Fruit fly (Drosophila melanogaster) whole organism, embryonic: ENCODE results near the gene Srp19.
A peak's percentile ranks its signal among the peaks of the same experiment; 100 is the strongest.

Source experiments
- BEAF-32 ChIP-seq: fragments of 200-800 bp; sonication (Bioruptor generic); optimal IDR thresholded peaks from 3 replicates; lab custom pipeline; 2017; ENCODE audit warnings: missing biosample characterization, missing genetic modification characterization, mild to moderate bottlenecking, moderate library complexity, missing genetic modification reagents
- CG10565 ChIP-seq: fragments of 200-800 bp; sonication (Bioruptor generic); optimal IDR thresholded peaks from 3 replicates; lab custom pipeline; 2016; ENCODE audit warnings: missing biosample characterization, mild to moderate bottlenecking, missing genetic modification characterization
- CG14441 ChIP-seq: fragments of 200-800 bp; sonication (Bioruptor generic); IDR thresholded peaks from 2 replicates; pipeline ENCODE4 v1.3.6; 2022; ENCODE audit warnings: missing biosample characterization, missing genetic modification characterization
- CG14710 ChIP-seq: fragments of 200-800 bp; sonication (Bioruptor generic); optimal IDR thresholded peaks from 3 replicates; lab custom pipeline; 2019; ENCODE audit warnings: missing biosample characterization, mild to moderate bottlenecking, missing genetic modification characterization, moderate library complexity
- CG14965 ChIP-seq: fragments of 200-800 bp; sonication (Bioruptor generic); optimal IDR thresholded peaks from 2 replicates; lab custom pipeline; 2016; ENCODE audit warnings: missing biosample characterization, missing genetic modification characterization, borderline replicate concordance
- CG15073 ChIP-seq: fragments of 200-800 bp; sonication (Bioruptor generic); optimal IDR thresholded peaks from 2 replicates; lab custom pipeline; 2016; ENCODE audit warnings: missing biosample characterization, missing genetic modification characterization
- CG15269 ChIP-seq: fragments of 200-800 bp; sonication (Bioruptor generic); optimal IDR thresholded peaks from 2 replicates; lab custom pipeline; 2018; ENCODE audit warnings: missing biosample characterization, mild to moderate bottlenecking, missing genetic modification characterization, moderate library complexity
- CG1602 ChIP-seq: fragments of 200-800 bp; sonication (Bioruptor generic); optimal IDR thresholded peaks from 3 replicates; lab custom pipeline; 2016; ENCODE audit warnings: missing biosample characterization, missing genetic modification characterization
- CG1603 ChIP-seq: fragments of 200-800 bp; sonication (Bioruptor generic); optimal IDR thresholded peaks from 2 replicates; lab custom pipeline; 2019; ENCODE audit warnings: missing biosample characterization, mild to moderate bottlenecking, missing genetic modification characterization, moderate library complexity
- CG1792 ChIP-seq: fragments of 200-800 bp; sonication (Bioruptor generic); optimal IDR thresholded peaks from 2 replicates; lab custom pipeline; 2016; ENCODE audit warnings: missing biosample characterization, missing genetic modification characterization
- CG2712 ChIP-seq: fragments of 200-800 bp; optimal IDR thresholded peaks from 3 replicates; lab custom pipeline; 2019; ENCODE audit warnings: missing biosample characterization, mild to moderate bottlenecking, missing genetic modification characterization, moderate library complexity
- CG31224 ChIP-seq: fragments of 200-800 bp; sonication (Bioruptor generic); IDR thresholded peaks from 2 replicates; pipeline ENCODE4 v1.3.6; 2022; ENCODE audit warnings: missing biosample characterization, missing genetic modification characterization
- CG32772 ChIP-seq: fragments of 200-800 bp; sonication (Bioruptor generic); IDR thresholded peaks from 2 replicates; pipeline ENCODE4 v1.3.6; 2022; ENCODE audit warnings: missing biosample characterization, missing genetic modification characterization
- CG4730 ChIP-seq: fragments of 200-800 bp; sonication (Bioruptor generic); IDR thresholded peaks from 2 replicates; pipeline ENCODE4 v1.3.6; 2022; ENCODE audit warnings: missing biosample characterization, missing genetic modification characterization
- CG8290 ChIP-seq, 3 experiments: fragments of 200-800 bp; sonication (Bioruptor generic); optimal IDR thresholded peaks; 2 replicates each; lab custom pipeline; 2016 to 2019; ENCODE audit warnings: missing biosample characterization in 3 of 3, missing genetic modification characterization in 3 of 3, mild to moderate bottlenecking in 2 of 3, moderate library complexity in 1 of 3
- CG9437 ChIP-seq: fragments of 200-800 bp; sonication (Bioruptor generic); optimal IDR thresholded peaks from 2 replicates; lab custom pipeline; 2018; ENCODE audit warnings: missing biosample characterization, mild to moderate bottlenecking, missing genetic modification characterization
- CTCF ChIP-seq: fragments of 200-800 bp; sonication (Bioruptor generic); optimal IDR thresholded peaks from 2 replicates; lab custom pipeline; 2017; ENCODE audit warnings: missing biosample characterization, mild to moderate bottlenecking, missing genetic modification characterization, moderate library complexity
- CoRest ChIP-seq: fragments of 200-800 bp; sonication (Bioruptor generic); optimal IDR thresholded peaks from 3 replicates; lab custom pipeline; 2018; ENCODE audit warnings: missing biosample characterization, mild to moderate bottlenecking, missing genetic modification characterization, moderate library complexity
- Dbx ChIP-seq: fragments of 200-800 bp; sonication (Bioruptor generic); IDR thresholded peaks from 3 replicates; pipeline ENCODE4 v1.3.6; 2022; ENCODE audit warnings: missing biosample characterization, missing genetic modification characterization
- Dek ChIP-seq: fragments of 200-800 bp; sonication (Bioruptor generic); optimal IDR thresholded peaks from 3 replicates; lab custom pipeline; 2019; ENCODE audit warnings: missing biosample characterization, mild to moderate bottlenecking, missing genetic modification characterization, moderate library complexity
- Dip2 ChIP-seq: fragments of 200-800 bp; sonication (Bioruptor generic); IDR thresholded peaks from 2 replicates; pipeline ENCODE4 v1.3.6; 2022; ENCODE audit warnings: missing biosample characterization, missing genetic modification characterization
- Dip3 ChIP-seq: fragments of 200-800 bp; sonication (Bioruptor generic); optimal IDR thresholded peaks from 3 replicates; lab custom pipeline; 2016; ENCODE audit warnings: missing biosample characterization, missing genetic modification characterization
- Gsc ChIP-seq: fragments of 200-800 bp; sonication (Bioruptor generic); IDR thresholded peaks from 2 replicates; pipeline ENCODE4 v1.3.6; 2022; ENCODE audit warnings: missing biosample characterization, missing genetic modification characterization
- HLHmδ ChIP-seq: fragments of 200-800 bp; sonication (Bioruptor generic); optimal IDR thresholded peaks from 2 replicates; lab custom pipeline; 2018; ENCODE audit warnings: missing biosample characterization, mild to moderate bottlenecking, missing genetic modification characterization, moderate library complexity
- Hmr ChIP-seq: fragments of 200-800 bp; sonication (Bioruptor generic); optimal IDR thresholded peaks from 3 replicates; lab custom pipeline; 2017; ENCODE audit warnings: mild to moderate bottlenecking, missing biosample characterization, missing genetic modification reagents, missing genetic modification characterization
- Hr51 ChIP-seq, 2 experiments: fragments of 200-800 bp; sonication (Bioruptor generic); optimal IDR thresholded peaks; 2 replicates in 1 of 2; 3 replicates in 1 of 2; lab custom pipeline; 2016 to 2018; ENCODE audit warnings: missing biosample characterization in 2 of 2, missing genetic modification characterization in 2 of 2, mild to moderate bottlenecking in 1 of 2, moderate library complexity in 1 of 2
- Lhr ChIP-seq: fragments of 200-800 bp; sonication (Bioruptor generic); optimal IDR thresholded peaks from 3 replicates; lab custom pipeline; 2017; ENCODE audit warnings: mild to moderate bottlenecking, missing biosample characterization, missing genetic modification reagents, missing genetic modification characterization
- Lim3 ChIP-seq: fragments of 200-800 bp; sonication (Bioruptor generic); IDR thresholded peaks from 2 replicates; pipeline ENCODE4 v1.3.6; 2022; ENCODE audit warnings: missing biosample characterization, missing genetic modification characterization
- NC2α ChIP-seq: fragments of 200-800 bp; sonication (Bioruptor generic); optimal IDR thresholded peaks from 2 replicates; lab custom pipeline; 2016; ENCODE audit warnings: missing biosample characterization, missing genetic modification characterization
- Nf-YB ChIP-seq: fragments of 200-800 bp; sonication (Bioruptor generic); optimal IDR thresholded peaks from 3 replicates; lab custom pipeline; 2019; ENCODE audit warnings: missing biosample characterization, mild to moderate bottlenecking, missing genetic modification characterization, moderate library complexity
- Taf1 ChIP-seq: fragments of 200-800 bp; sonication (Bioruptor generic); IDR thresholded peaks from 2 replicates; pipeline ENCODE4 v1.3.6; 2022; ENCODE audit warnings: missing biosample characterization, missing genetic modification characterization
- abd-A ChIP-seq: fragments of 200-800 bp; sonication (Bioruptor generic); optimal IDR thresholded peaks from 3 replicates; lab custom pipeline; 2019; ENCODE audit warnings: missing biosample characterization, mild to moderate bottlenecking, missing genetic modification characterization, moderate library complexity
- bbx ChIP-seq: fragments of 200-800 bp; sonication (Bioruptor generic); IDR thresholded peaks from 2 replicates; pipeline ENCODE4 v1.3.6; 2022; ENCODE audit warnings: missing biosample characterization, missing genetic modification characterization; ENCODE audit not compliant: partially characterized antibody
- caup ChIP-seq: fragments of 200-800 bp; sonication (Bioruptor generic); optimal IDR thresholded peaks from 3 replicates; lab custom pipeline; 2017; ENCODE audit warnings: missing biosample characterization, mild to moderate bottlenecking, missing genetic modification characterization, moderate library complexity; ENCODE audit not compliant: severe bottlenecking
- cg ChIP-seq: fragments of 200-800 bp; sonication (Bioruptor generic); optimal IDR thresholded peaks from 3 replicates; lab custom pipeline; 2019; ENCODE audit warnings: missing biosample characterization, mild to moderate bottlenecking, missing genetic modification characterization, moderate library complexity
- da ChIP-seq: fragments of 200-800 bp; sonication (Bioruptor generic); optimal IDR thresholded peaks from 2 replicates; lab custom pipeline; 2016; ENCODE audit warnings: missing biosample characterization, missing genetic modification characterization
- disco-r ChIP-seq: fragments of 200-800 bp; sonication (Bioruptor generic); optimal IDR thresholded peaks from 2 replicates; lab custom pipeline; 2016; ENCODE audit warnings: missing biosample characterization, missing genetic modification characterization
- ems ChIP-seq: fragments of 200-800 bp; sonication (Bioruptor generic); optimal IDR thresholded peaks from 3 replicates; lab custom pipeline; 2016; ENCODE audit warnings: missing biosample characterization, missing genetic modification characterization
- fd102C ChIP-seq: fragments of 200-800 bp; sonication (Bioruptor generic); optimal IDR thresholded peaks from 2 replicates; lab custom pipeline; 2018; ENCODE audit warnings: missing biosample characterization, mild to moderate bottlenecking, missing genetic modification characterization, moderate library complexity
- lab ChIP-seq: fragments of 200-800 bp; sonication (Bioruptor generic); optimal IDR thresholded peaks from 3 replicates; lab custom pipeline; 2017; ENCODE audit warnings: missing biosample characterization, missing genetic modification characterization, mild to moderate bottlenecking, moderate library complexity, missing genetic modification reagents
- nom ChIP-seq: fragments of 200-800 bp; sonication (Bioruptor generic); optimal IDR thresholded peaks from 2 replicates; lab custom pipeline; 2017; ENCODE audit warnings: missing biosample characterization, missing genetic modification characterization, mild to moderate bottlenecking, moderate library complexity, missing genetic modification reagents
- phol ChIP-seq: fragments of 200-800 bp; sonication (Bioruptor generic); optimal IDR thresholded peaks from 3 replicates; lab custom pipeline; 2018; ENCODE audit warnings: missing biosample characterization, mild to moderate bottlenecking, missing genetic modification characterization, moderate library complexity
- pzg ChIP-seq: fragments of 200-800 bp; sonication (Bioruptor generic); optimal IDR thresholded peaks from 3 replicates; lab custom pipeline; 2018; ENCODE audit warnings: missing biosample characterization, mild to moderate bottlenecking, missing genetic modification characterization, moderate library complexity
- salm ChIP-seq: fragments of 200-800 bp; sonication (Bioruptor generic); optimal IDR thresholded peaks from 2 replicates; lab custom pipeline; 2018; ENCODE audit warnings: missing biosample characterization, mild to moderate bottlenecking, missing genetic modification characterization
- stwl ChIP-seq: fragments of 200-800 bp; sonication (Bioruptor generic); optimal IDR thresholded peaks from 3 replicates; lab custom pipeline; 2018; ENCODE audit warnings: missing biosample characterization, mild to moderate bottlenecking, missing genetic modification characterization, moderate library complexity
- trem ChIP-seq: fragments of 200-800 bp; optimal IDR thresholded peaks from 3 replicates; lab custom pipeline; 2019; ENCODE audit warnings: missing biosample characterization, mild to moderate bottlenecking, missing genetic modification characterization, moderate library complexity
- unc-4 ChIP-seq: fragments of 200-800 bp; sonication (Bioruptor generic); IDR thresholded peaks from 2 replicates; pipeline ENCODE4 v1.3.6; 2022; ENCODE audit warnings: missing biosample characterization, missing genetic modification characterization; ENCODE audit not compliant: partially characterized antibody
- vnd ChIP-seq: fragments of 200-800 bp; sonication (Bioruptor generic); IDR thresholded peaks from 3 replicates; pipeline ENCODE4 v1.3.6; 2022; ENCODE audit warnings: missing biosample characterization, missing genetic modification characterization; ENCODE audit not compliant: partially characterized antibody
- vvl ChIP-seq: fragments of 200-800 bp; sonication (Bioruptor generic); IDR thresholded peaks from 2 replicates; pipeline ENCODE4 v1.3.6; 2022; ENCODE audit warnings: missing biosample characterization, missing genetic modification characterization

Gene Srp19

dm6 chr3L:7339216-7339742 is 8.6 kb downstream of the Srp19 start, which contains the start of the genes lark and eco (continued):
- TF ChIP-seq lab (GFP tag; lab: Kevin White, UChicago) (no peak), fd102C (no peak), stwl (tag; lab: Kevin White, UChicago) (no peak), Gsc (GFP tag; lab: Robert Waterston, UW) (no peak), da (GFP tag; lab: Kevin White, UChicago) (no peak), CG15073 (GFP tag; lab: Kevin White, UChicago) (no peak), phol (peak; percentile 98), Hr51 (GFP tag; optimal IDR thresholded peaks at IDR 0.05; lab: Kevin White, UChicago) (no peak), nom (peak; percentile 57), HLHmδ (GFP tag; lab: Kevin White, UChicago) (no peak), disco-r (GFP tag; lab: Kevin White, UChicago) (no peak), vnd (GFP tag; lab: Robert Waterston, UW) (no peak), Dip3 (GFP tag; lab: Kevin White, UChicago) (no peak), Taf1 (GFP tag; lab: Robert Waterston, UW) (no peak), CG10565 (GFP tag; lab: Kevin White, UChicago) (no peak), CG1602 (GFP tag; lab: Kevin White, UChicago) (no peak), CG32772 (GFP tag; lab: Robert Waterston, UW) (no peak), ems (GFP tag; lab: Kevin White, UChicago) (no peak), CG14710 (tag; lab: Kevin White, UChicago) (peak; percentile 64), salm (tag; lab: Kevin White, UChicago) (no peak), CG31224 (GFP tag; lab: Robert Waterston, UW) (no peak), Dbx (no peak), NC2α (GFP tag; lab: Kevin White, UChicago) (no peak), CTCF (GFP tag; lab: Kevin White, UChicago) (no peak), trem (tag; lab: Kevin White, UChicago) (peak; percentile 26), vvl (0 out of 2 replicates have a peak, but pooled peaks have one; percentile 10), CG8290 (GFP tag; optimal IDR thresholded peaks at IDR 0.05; lab: Kevin White, UChicago) (no peak), CG8290 (tag; optimal IDR thresholded peaks at IDR 0.05; lab: Kevin White, UChicago) (no peak), abd-A (no peak), Lim3 (GFP tag; lab: Robert Waterston, UW) (no peak), CG1603 (peak; percentile 61), pzg (GFP tag; lab: Kevin White, UChicago) (peak; percentile 79), cg (GFP tag; lab: Kevin White, UChicago) (no peak), CG14965 (no peak), CG2712 (peak; percentile 29), Dip2 (no peak), CG15269 (tag; lab: Kevin White, UChicago) (no peak), CG14441 (no peak), unc-4 (GFP tag; lab: Robert Waterston, UW) (0 out of 2 replicates have a peak, but pooled peaks have one; percentile 13), CoRest (peak; percentile 8), Hmr (GFP tag; lab: Kevin White, UChicago) (no peak), Nf-YB (GFP tag; lab: Kevin White, UChicago) (no peak), CG9437 (GFP tag; lab: Kevin White, UChicago) (no peak), bbx (GFP tag; lab: Robert Waterston, UW) (peak; percentile 19; the same call in 1 of the 2 replicates), caup (no peak), CG4730 (GFP tag; lab: Robert Waterston, UW) (no peak), Dek (tag; lab: Kevin White, UChicago) (no peak), CG1792 (no peak), BEAF-32 (peak; percentile 42), Lhr (GFP tag; lab: Kevin White, UChicago) (peak; percentile 1)
